Fruit fly (Drosophila melanogaster): ENCODE measurements around the gene CG33783.
A peak's percentile ranks its signal among the peaks of the same experiment; 100 is the strongest.

The CG33783 gene

DNA sequence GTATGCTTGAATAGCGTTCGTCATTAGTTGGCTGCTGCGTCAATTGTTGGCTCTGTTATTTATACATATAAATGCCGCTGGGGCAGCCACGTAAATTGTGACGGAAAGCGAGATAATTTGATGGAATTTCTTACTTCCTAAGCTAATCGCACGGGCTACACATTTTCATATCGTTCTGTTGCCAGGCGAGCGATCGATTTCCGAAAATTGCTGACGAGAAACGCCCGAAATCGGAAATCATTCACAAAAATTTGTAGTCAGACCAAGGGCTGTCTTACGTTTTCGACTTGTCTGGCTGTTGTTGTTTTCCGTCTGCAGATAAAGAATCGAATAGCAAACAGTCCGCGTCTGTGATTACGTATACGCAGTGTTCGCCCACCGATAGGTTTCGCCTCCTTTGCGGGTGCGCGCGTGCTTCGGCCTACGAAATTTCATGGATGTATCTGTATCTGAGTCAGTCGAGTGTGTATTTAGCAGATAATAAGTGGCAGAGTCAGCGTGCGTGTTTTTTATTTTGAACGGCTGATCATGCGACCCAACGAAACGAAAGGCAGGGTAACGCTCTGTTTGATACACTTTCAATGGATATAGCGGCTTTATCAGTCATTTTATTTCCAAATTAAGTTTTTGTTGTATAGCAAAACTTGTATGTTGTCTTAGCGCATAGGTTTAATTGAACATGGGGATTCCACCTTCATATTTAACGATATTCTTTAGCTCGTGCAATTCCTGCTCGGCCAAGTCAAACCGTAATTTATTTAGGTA lies 31.1 kb downstream of the CG33783 start (continued):
- TF ChIP-seq CG13894 (tag; optimal IDR thresholded peaks at IDR 0.05) (peak; percentile 56), Rx (GFP tag; IDR thresholded peaks at IDR 0.05) (peak; percentile 61), NFAT (GFP tag; IDR thresholded peaks at IDR 0.05) (peak; percentile 61), lilli (GFP tag; optimal IDR thresholded peaks at IDR 0.05) (peak; percentile 81), CG14710 (tag; optimal IDR thresholded peaks at IDR 0.05) (peak; percentile 5), peb (GFP tag; IDR thresholded peaks at IDR 0.05) (no peak), cwo (GFP tag; optimal IDR thresholded peaks at IDR 0.05) (peak; percentile 90), cad (GFP tag; optimal IDR thresholded peaks at IDR 0.05) (no peak), Atf3 (GFP tag; optimal IDR thresholded peaks at IDR 0.05) (peak; percentile 27), CG11696 (GFP tag; IDR thresholded peaks at IDR 0.05) (peak; percentile 36; the same call in 1 of the 2 replicates), Atf-2 (GFP tag; optimal IDR thresholded peaks at IDR 0.05) (peak; percentile 43), sima (GFP tag; optimal IDR thresholded peaks at IDR 0.05) (no peak), CG2120 (GFP tag; optimal IDR thresholded peaks at IDR 0.05) (peak; percentile 90), CG2889 (GFP tag; IDR thresholded peaks at IDR 0.05) (peak; percentile 60; the same call in 1 of the 3 replicates), tx (GFP tag; optimal IDR thresholded peaks at IDR 0.05) (peak; percentile 56), eve (GFP tag; optimal IDR thresholded peaks at IDR 0.05) (peak in 1 of 2 experiments; percentile 85), CTCF (GFP tag; optimal IDR thresholded peaks at IDR 0.05) (no peak), sim (GFP tag; IDR thresholded peaks at IDR 0.05) (no peak), sob (GFP tag; IDR thresholded peaks at IDR 0.05) (peak; percentile 64), CG6791 (GFP tag; IDR thresholded peaks at IDR 0.05; ENCODE audit: partially characterized antibody) (no peak), eyg (GFP tag; optimal IDR thresholded peaks at IDR 0.05) (peak; percentile 66), CG6765 (GFP tag; optimal IDR thresholded peaks at IDR 0.05) (peak; percentile 66), CG11504 (tag; optimal IDR thresholded peaks at IDR 0.05) (peak; percentile 79), chinmo (GFP tag; IDR thresholded peaks at IDR 0.05; ENCODE audit: partially characterized antibody) (peak; percentile 89; the same call in 3 of the 4 replicates), CG2712 (tag; optimal IDR thresholded peaks at IDR 0.05) (peak; percentile 67), Hr3 (GFP tag; optimal IDR thresholded peaks at IDR 0.05) (peak; percentile 52), CG1647 (GFP tag; optimal IDR thresholded peaks at IDR 0.05) (peak; percentile 11), CG18619 (GFP tag; optimal IDR thresholded peaks at IDR 0.05) (peak; percentile 62), CG10209 (GFP tag; optimal IDR thresholded peaks at IDR 0.05) (peak; percentile 71), ash1 (GFP tag; optimal IDR thresholded peaks at IDR 0.05) (no peak), B-H2 (GFP tag; optimal IDR thresholded peaks at IDR 0.05) (peak; percentile 51), Fer1 (GFP tag; optimal IDR thresholded peaks at IDR 0.05) (peak; percentile 76), shn (GFP tag; optimal IDR thresholded peaks at IDR 0.05) (peak; percentile 57), CG12236 (GFP tag; optimal IDR thresholded peaks at IDR 0.05) (peak; percentile 45), HmgZ (tag; optimal IDR thresholded peaks at IDR 0.05) (peak; percentile 47), jing (GFP tag; optimal IDR thresholded peaks at IDR 0.05) (no peak), sna (GFP tag; IDR thresholded peaks at IDR 0.05; ENCODE audit: partially characterized antibody) (no peak), CG8089 (GFP tag; optimal IDR thresholded peaks at IDR 0.05) (peak; percentile 5), so (GFP tag; IDR thresholded peaks at IDR 0.05) (peak; percentile 62; the same call in 1 of the 3 replicates), Gsc (GFP tag; IDR thresholded peaks at IDR 0.05) (no peak), CG7786 (GFP tag; optimal IDR thresholded peaks at IDR 0.05) (peak; percentile 49), CG6175 (GFP tag; IDR thresholded peaks at IDR 0.05) (peak; percentile 88), CG14667 (GFP tag; IDR thresholded peaks at IDR 0.05) (peak; percentile 52; the same call in 1 of the 2 replicates), CG8765 (GFP tag; IDR thresholded peaks at IDR 0.05) (peak; percentile 54; the same call in 1 of the 2 replicates), tna (GFP tag; IDR thresholded peaks at IDR 0.05; ENCODE audit: partially characterized antibody) (no peak), CG32767 (GFP tag; IDR thresholded peaks at IDR 0.05) (peak; percentile 65; the same call in 1 of the 2 replicates), CG15601 (tag; optimal IDR thresholded peaks at IDR 0.05) (peak; percentile 14), disco-r (GFP tag; optimal IDR thresholded peaks at IDR 0.05) (peak; percentile 24), pum (GFP tag; optimal IDR thresholded peaks at IDR 0.05) (peak; percentile 50), CG9727 (GFP tag; optimal IDR thresholded peaks at IDR 0.05) (peak; percentile 43)
